Fruit fly (Drosophila melanogaster): Measurements from ENCODE around the gene CG4577.

- TF ChIP-seq CTCF (optimal IDR thresholded peaks at IDR 0.05) (no peak), CG8478 (optimal IDR thresholded peaks at IDR 0.05) (no peak)
These were observed 51.4 kb downstream of the CG4577 start, which contains the start of gene CG5001 for dm6 chr2L:1185642-1186497.
